Worm (Caenorhabditis elegans) whole organism, young adult: ENCODE results near the gene asp-1.

Source experiments
- D2030.7 ChIP-seq: fragments of 200-800 bp; sonication (Bioruptor generic); IDR thresholded peaks from 2 replicates; pipeline ENCODE4 v1.3.6; 2022; ENCODE audit warnings: missing genetic modification reagents, missing genetic modification characterization, missing compliant biosample characterization
- F49E8.2 ChIP-seq: sonication (generic microtip); optimal IDR thresholded peaks from 3 replicates; lab custom pipeline; 2017; ENCODE audit warnings: missing genetic modification characterization, mild to moderate bottlenecking, missing compliant biosample characterization, antibody characterized with exemption, moderate library complexity; ENCODE audit not compliant: insufficient read depth
- Y95B8A.8 ChIP-seq: fragments of 200-800 bp; sonication (Bioruptor generic); IDR thresholded peaks from 2 replicates; pipeline ENCODE4 v1.3.6; 2022; ENCODE audit warnings: missing genetic modification reagents, missing genetic modification characterization, missing compliant biosample characterization
- ama-1 ChIP-seq, 3 experiments: fragments of 150-350 bp in 1 of 3; sonication (generic microtip) in 2 of 3; optimal IDR thresholded peaks; 2 replicates each; lab custom pipeline; 2014 to 2018; ENCODE audit warnings: missing biosample characterization in 2 of 3, missing genetic modification characterization in 2 of 3, missing genetic modification reagents in 2 of 3
- cebp-1 ChIP-seq, 2 experiments: fragments of 200-800 bp in 1 of 2; sonication (Bioruptor generic) in 1 of 2; sonication (generic microtip) in 1 of 2; IDR thresholded peaks in 1 of 2; optimal IDR thresholded peaks in 1 of 2; 2 replicates each; pipeline versions ENCODE4 v1.3.6 to Lab custom; 2017 to 2022; ENCODE audit warnings: missing compliant biosample characterization in 2 of 2, missing genetic modification characterization in 2 of 2, mild to moderate bottlenecking in 1 of 2, missing genetic modification reagents in 1 of 2, moderate library complexity in 1 of 2
- dpl-1 ChIP-seq: fragments of 150-350 bp; optimal IDR thresholded peaks from 2 replicates; lab custom pipeline; 2014; ENCODE audit warnings: missing biosample characterization, missing genetic modification reagents, missing genetic modification characterization
- hlh-12 ChIP-seq: sonication (generic microtip); optimal IDR thresholded peaks from 2 replicates; lab custom pipeline; 2016; ENCODE audit warnings: missing genetic modification characterization, missing compliant biosample characterization
- snpc-4 ChIP-seq, 5 experiments: fragments of 150-350 bp in 1 of 5; sonication (generic microtip) in 4 of 5; optimal IDR thresholded peaks; 2 replicates each; lab custom pipeline; 2014 to 2018; ENCODE audit warnings: missing genetic modification characterization in 5 of 5, missing biosample characterization in 3 of 5, antibody characterized with exemption in 2 of 5, mild to moderate bottlenecking in 2 of 5, missing compliant biosample characterization in 2 of 5, missing genotype in 2 of 5, moderate library complexity in 2 of 5, missing genetic modification reagents in 1 of 5
- unc-130 ChIP-seq: sonication (generic microtip); optimal IDR thresholded peaks from 2 replicates; lab custom pipeline; 2016; ENCODE audit warnings: missing genetic modification reagents, missing genetic modification characterization, missing compliant biosample characterization

DNA sequence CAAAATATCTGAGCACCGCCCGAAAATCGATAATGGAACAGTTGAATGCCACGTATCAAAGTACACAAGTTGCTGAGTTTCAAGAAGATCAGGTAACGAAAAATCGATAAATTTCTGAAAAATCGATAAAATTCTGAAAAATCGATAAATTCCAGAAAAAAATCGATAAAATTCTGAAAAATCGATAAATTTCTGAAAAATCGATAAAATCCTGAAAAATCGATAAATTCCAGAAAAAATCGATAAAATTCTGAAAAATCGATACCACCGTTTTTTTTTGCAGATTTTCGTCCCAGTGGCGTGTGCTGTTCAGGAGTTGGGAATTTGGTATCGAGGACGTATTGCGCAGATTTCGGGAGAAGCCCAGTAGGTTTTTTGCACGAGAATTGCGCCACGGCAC, 23.2 kb downstream of the asp-1 start:
- TF ChIP-seq ama-1 (optimal IDR thresholded peaks at IDR 0.05; lab: Kevin White, UChicago) (no peak), ama-1 (GFP tag; optimal IDR thresholded peaks at IDR 0.05; lab: Kevin White, UChicago) (no peak), hlh-12 (no peak), cebp-1 (GFP tag; IDR thresholded peaks at IDR 0.05; lab: Robert Waterston, UW) (no peak), cebp-1 (tag; optimal IDR thresholded peaks at IDR 0.05; lab: Kevin White, UChicago) (no peak), snpc-4 (GFP tag; optimal IDR thresholded peaks at IDR 0.05; lab: Kevin White, UChicago) (no peak), snpc-4 (tag; optimal IDR thresholded peaks at IDR 0.05; lab: Kevin White, UChicago) (no peak), dpl-1 (no peak), Y95B8A.8 (no peak), F49E8.2 (tag; lab: Kevin White, UChicago) (no peak), D2030.7 (GFP tag; lab: Robert Waterston, UW) (no peak), unc-130 (GFP tag; lab: Kevin White, UChicago) (no peak)
